Worm (Caenorhabditis elegans) whole organism, young adult: ENCODE data around the gene golg-2.

Experiments used
- F33H1.4 ChIP-seq: fragments of 200-800 bp; sonication (Bioruptor generic); IDR thresholded peaks from 2 replicates; pipeline ENCODE4 v1.3.6; 2022; ENCODE audit warnings: missing genetic modification reagents, missing genetic modification characterization, missing compliant biosample characterization
- F37B4.10 ChIP-seq: fragments of 200-800 bp; sonication (Bioruptor generic); IDR thresholded peaks from 2 replicates; pipeline ENCODE4 v1.3.6; 2022; ENCODE audit warnings: missing genetic modification characterization, missing compliant biosample characterization
- F52B5.7 ChIP-seq: sonication (generic microtip); optimal IDR thresholded peaks from 2 replicates; lab custom pipeline; 2016; ENCODE audit warnings: mild to moderate bottlenecking, missing genetic modification characterization, missing compliant biosample characterization
- F57A8.1 ChIP-seq: fragments of 200-800 bp; sonication (Bioruptor generic); optimal IDR thresholded peaks from 2 replicates; lab custom pipeline; 2018; ENCODE audit warnings: mild to moderate bottlenecking, missing genetic modification characterization, moderate library complexity, missing compliant biosample characterization
- K12H6.12 ChIP-seq: fragments of 200-800 bp; sonication (Bioruptor generic); optimal IDR thresholded peaks from 2 replicates; lab custom pipeline; 2018; ENCODE audit warnings: mild to moderate bottlenecking, missing genetic modification characterization, missing compliant biosample characterization
- T26A5.8 ChIP-seq: sonication (generic microtip); optimal IDR thresholded peaks from 2 replicates; lab custom pipeline; 2016; ENCODE audit warnings: missing genetic modification characterization, missing compliant biosample characterization
- ZK185.1 ChIP-seq: sonication (generic microtip); optimal IDR thresholded peaks from 2 replicates; lab custom pipeline; 2016; ENCODE audit warnings: mild to moderate bottlenecking, missing genetic modification characterization, missing compliant biosample characterization; ENCODE audit not compliant: poor library complexity, severe bottlenecking
- ama-1 ChIP-seq, 3 experiments: fragments of 150-350 bp in 1 of 3; sonication (generic microtip) in 2 of 3; optimal IDR thresholded peaks; 2 replicates each; lab custom pipeline; 2014 to 2018; ENCODE audit warnings: missing biosample characterization in 2 of 3, missing genetic modification characterization in 2 of 3, missing genetic modification reagents in 2 of 3
- aptf-3 ChIP-seq: fragments of 200-800 bp; sonication (Bioruptor generic); IDR thresholded peaks from 2 replicates; pipeline ENCODE4 v1.3.6; 2022; ENCODE audit warnings: missing genetic modification characterization, missing compliant biosample characterization
- ccch-3 ChIP-seq: fragments of 200-800 bp; sonication (Bioruptor generic); optimal IDR thresholded peaks from 2 replicates; lab custom pipeline; 2018; ENCODE audit warnings: mild to moderate bottlenecking, missing genetic modification characterization, missing compliant biosample characterization
- ceh-100 ChIP-seq: fragments of 200-800 bp; sonication (Bioruptor generic); IDR thresholded peaks from 2 replicates; pipeline ENCODE4 v1.3.6; 2022; ENCODE audit warnings: missing genetic modification reagents, missing genetic modification characterization, missing compliant biosample characterization
- ceh-27 ChIP-seq: fragments of 200-800 bp; sonication (Bioruptor generic); optimal IDR thresholded peaks from 2 replicates; lab custom pipeline; 2018; ENCODE audit warnings: mild to moderate bottlenecking, missing genetic modification characterization, moderate library complexity, missing compliant biosample characterization
- ceh-58 ChIP-seq: fragments of 200-800 bp; sonication (Bioruptor generic); IDR thresholded peaks from 2 replicates; pipeline ENCODE4 v1.3.6; 2022; ENCODE audit warnings: missing genetic modification characterization, missing compliant biosample characterization
- chd-7 ChIP-seq: sonication (generic microtip); optimal IDR thresholded peaks from 2 replicates; lab custom pipeline; 2016; ENCODE audit warnings: mild to moderate bottlenecking, missing genetic modification characterization, moderate library complexity, missing compliant biosample characterization
- die-1 ChIP-seq: sonication (generic microtip); optimal IDR thresholded peaks from 2 replicates; lab custom pipeline; 2016; ENCODE audit warnings: missing genotype, mild to moderate bottlenecking, missing genetic modification characterization, missing compliant biosample characterization
- dox-1 ChIP-seq: fragments of 200-800 bp; sonication (Bioruptor generic); IDR thresholded peaks from 2 replicates; pipeline ENCODE4 v1.3.6; 2022; ENCODE audit warnings: missing genetic modification reagents, missing genetic modification characterization, missing compliant biosample characterization
- egl-18 ChIP-seq: fragments of 200-800 bp; sonication (Bioruptor generic); IDR thresholded peaks from 2 replicates; pipeline ENCODE4 v1.3.6; 2022; ENCODE audit warnings: missing genetic modification reagents, missing genetic modification characterization, missing compliant biosample characterization
- egl-44 ChIP-seq: fragments of 200-800 bp; sonication (Bioruptor generic); IDR thresholded peaks from 2 replicates; pipeline ENCODE4 v1.3.6; 2022; ENCODE audit warnings: missing genetic modification reagents, missing genetic modification characterization, missing compliant biosample characterization
- him-1 ChIP-seq: sonication (generic microtip); optimal IDR thresholded peaks from 2 replicates; lab custom pipeline; 2016; ENCODE audit warnings: missing genotype, missing genetic modification reagents, missing genetic modification characterization, missing compliant biosample characterization
- hmg-20 ChIP-seq: fragments of 200-800 bp; sonication (Bioruptor generic); IDR thresholded peaks from 2 replicates; pipeline ENCODE4 v1.3.6; 2022; ENCODE audit warnings: missing genetic modification reagents, missing genetic modification characterization, missing compliant biosample characterization
- hsf-1 ChIP-seq: fragments of 200-800 bp; sonication (Bioruptor generic); IDR thresholded peaks from 2 replicates; pipeline ENCODE4 v1.3.6; 2022; ENCODE audit warnings: missing genetic modification reagents, missing genetic modification characterization, missing compliant biosample characterization
- lag-1 ChIP-seq: fragments of 200-800 bp; sonication (Bioruptor generic); IDR thresholded peaks from 2 replicates; pipeline ENCODE4 v1.3.6; 2022; ENCODE audit warnings: missing genetic modification reagents, missing genetic modification characterization, missing compliant biosample characterization
- lin-26 ChIP-seq: fragments of 200-800 bp; sonication (Bioruptor generic); IDR thresholded peaks from 2 replicates; pipeline ENCODE4 v1.3.6; 2022; ENCODE audit warnings: missing genetic modification reagents, missing genetic modification characterization, missing compliant biosample characterization
- lin-40 ChIP-seq: sonication (generic microtip); optimal IDR thresholded peaks from 2 replicates; lab custom pipeline; 2016; ENCODE audit warnings: missing genetic modification characterization, mild to moderate bottlenecking, missing compliant biosample characterization, missing genotype, missing genetic modification reagents
- lsl-1 ChIP-seq: fragments of 200-800 bp; sonication (Bioruptor generic); optimal IDR thresholded peaks from 2 replicates; lab custom pipeline; 2018; ENCODE audit warnings: mild to moderate bottlenecking, missing genetic modification characterization, moderate library complexity, missing compliant biosample characterization
- mcd-1 ChIP-seq: fragments of 200-800 bp; sonication (Bioruptor generic); IDR thresholded peaks from 2 replicates; pipeline ENCODE4 v1.3.6; 2022; ENCODE audit warnings: missing genetic modification reagents, missing genetic modification characterization, missing compliant biosample characterization
- mes-4 ChIP-seq: sonication (generic microtip); optimal IDR thresholded peaks from 2 replicates; lab custom pipeline; 2016; ENCODE audit warnings: missing genotype, missing genetic modification characterization, missing compliant biosample characterization
- nfya-2 ChIP-seq: fragments of 200-800 bp; sonication (Bioruptor generic); IDR thresholded peaks from 2 replicates; pipeline ENCODE4 v1.3.6; 2022; ENCODE audit warnings: missing genetic modification reagents, missing genetic modification characterization, missing compliant biosample characterization
- nfyb-1 ChIP-seq: fragments of 200-800 bp; sonication (Bioruptor generic); IDR thresholded peaks from 2 replicates; pipeline ENCODE4 v1.3.6; 2022; ENCODE audit warnings: missing genetic modification reagents, missing genetic modification characterization, missing compliant biosample characterization
- nhr-120 ChIP-seq: fragments of 200-800 bp; sonication (Bioruptor generic); IDR thresholded peaks from 2 replicates; pipeline ENCODE4 v1.3.6; 2022; ENCODE audit warnings: missing genetic modification characterization, missing compliant biosample characterization
- nhr-179 ChIP-seq: sonication (generic microtip); optimal IDR thresholded peaks from 2 replicates; lab custom pipeline; 2016; ENCODE audit warnings: mild to moderate bottlenecking, missing genetic modification characterization, missing compliant biosample characterization
- nhr-80 ChIP-seq: sonication (generic microtip); optimal IDR thresholded peaks from 2 replicates; lab custom pipeline; 2016; ENCODE audit warnings: missing genetic modification characterization, missing compliant biosample characterization
- pbrm-1 ChIP-seq: fragments of 200-800 bp; sonication (Bioruptor generic); IDR thresholded peaks from 2 replicates; pipeline ENCODE4 v1.3.6; 2022; ENCODE audit warnings: missing genetic modification reagents, missing genetic modification characterization, missing compliant biosample characterization
- rec-8 ChIP-seq, 2 experiments: sonication (generic microtip); optimal IDR thresholded peaks; 2 replicates each; lab custom pipeline; 2016; ENCODE audit warnings: mild to moderate bottlenecking in 2 of 2, missing genetic modification characterization in 2 of 2, missing genetic modification reagents in 2 of 2, missing genotype in 2 of 2, missing biosample characterization in 1 of 2, missing compliant biosample characterization in 1 of 2, moderate library complexity in 1 of 2
- repo-1 ChIP-seq: sonication (generic microtip); optimal IDR thresholded peaks from 2 replicates; lab custom pipeline; 2017; ENCODE audit warnings: mild to moderate bottlenecking, missing genetic modification characterization, missing compliant biosample characterization
- sea-2 ChIP-seq: fragments of 200-800 bp; sonication (Bioruptor generic); IDR thresholded peaks from 2 replicates; pipeline ENCODE4 v1.3.6; 2022; ENCODE audit warnings: missing genetic modification characterization, missing compliant biosample characterization
- snpc-1.1 ChIP-seq: sonication (generic microtip); optimal IDR thresholded peaks from 2 replicates; lab custom pipeline; 2017; ENCODE audit warnings: missing genetic modification characterization, mild to moderate bottlenecking, missing compliant biosample characterization, antibody characterized with exemption, moderate library complexity, missing genotype, missing genetic modification reagents; ENCODE audit not compliant: insufficient read depth
- snpc-4 ChIP-seq, 5 experiments: fragments of 150-350 bp in 1 of 5; sonication (generic microtip) in 4 of 5; optimal IDR thresholded peaks; 2 replicates each; lab custom pipeline; 2014 to 2018; ENCODE audit warnings: missing genetic modification characterization in 5 of 5, missing biosample characterization in 3 of 5, antibody characterized with exemption in 2 of 5, mild to moderate bottlenecking in 2 of 5, missing compliant biosample characterization in 2 of 5, missing genotype in 2 of 5, moderate library complexity in 2 of 5, missing genetic modification reagents in 1 of 5
- tbp1 ChIP-seq: fragments of 200-800 bp; sonication (Bioruptor generic); optimal IDR thresholded peaks from 2 replicates; lab custom pipeline; 2018; ENCODE audit warnings: mild to moderate bottlenecking, missing genetic modification characterization, missing compliant biosample characterization
- unc-130 ChIP-seq: sonication (generic microtip); optimal IDR thresholded peaks from 2 replicates; lab custom pipeline; 2016; ENCODE audit warnings: missing genetic modification reagents, missing genetic modification characterization, missing compliant biosample characterization
- zfh-2 ChIP-seq: fragments of 200-800 bp; sonication (Bioruptor generic); conservative IDR thresholded peaks from 2 replicates; pipeline ENCODE4 v1.3.6; 2022; ENCODE audit warnings: missing genetic modification reagents, missing genetic modification characterization, missing compliant biosample characterization
- ztf-18 ChIP-seq: sonication (generic microtip); optimal IDR thresholded peaks from 2 replicates; lab custom pipeline; 2016; ENCODE audit warnings: missing genotype, mild to moderate bottlenecking, missing genetic modification characterization, missing compliant biosample characterization
- ztf-22 ChIP-seq: fragments of 200-800 bp; sonication (Bioruptor generic); optimal IDR thresholded peaks from 2 replicates; lab custom pipeline; 2018; ENCODE audit warnings: mild to moderate bottlenecking, missing genetic modification characterization, moderate library complexity, missing compliant biosample characterization
- ztf-25 ChIP-seq: fragments of 200-800 bp; sonication (Bioruptor generic); IDR thresholded peaks from 2 replicates; pipeline ENCODE4 v1.3.6; 2022; ENCODE audit warnings: missing genetic modification reagents, missing genetic modification characterization, missing compliant biosample characterization

golg-2 gene

DNA sequence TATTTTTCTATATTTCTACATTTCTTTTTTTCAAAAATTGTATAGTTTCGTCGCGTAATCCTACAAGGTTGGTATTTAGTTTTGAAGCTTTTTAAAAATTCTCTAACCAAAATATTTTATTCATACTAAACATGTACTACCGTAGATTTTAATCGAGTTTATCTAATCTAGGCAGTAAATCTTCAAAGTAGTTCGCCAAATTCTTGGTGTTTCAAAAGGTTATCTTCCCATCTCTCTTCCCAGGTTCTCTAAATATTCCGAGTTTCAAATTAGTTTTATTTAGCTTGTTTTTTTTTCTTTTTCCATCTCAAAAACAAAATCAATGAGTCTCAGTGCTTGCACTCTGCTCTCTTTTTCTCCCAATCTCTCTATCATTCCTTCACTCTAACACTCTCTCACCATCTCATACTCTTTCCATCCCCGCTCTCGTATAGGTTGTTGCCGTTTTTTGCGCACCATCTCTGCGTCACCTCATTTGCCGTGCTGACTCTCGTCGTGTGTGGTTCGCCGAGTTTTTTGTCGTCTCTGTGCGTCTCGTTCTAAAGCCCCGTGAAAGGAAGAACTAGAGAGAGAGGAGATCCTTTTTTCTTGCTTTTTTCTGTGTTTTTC, 22.8 kb downstream of the golg-2 start (continued):
- peak; percentile 56 for TF ChIP-seq mcd-1 (GFP tag; lab: Robert Waterston, UW)
- 0 out of 2 replicates have a peak, but pooled peaks have one; percentile 36 for TF ChIP-seq pbrm-1
- TF ChIP-seq ama-1 (optimal IDR thresholded peaks at IDR 0.05; lab: Kevin White, UChicago) = no peak
- no peak for TF ChIP-seq ama-1 (GFP tag; optimal IDR thresholded peaks at IDR 0.05; lab: Kevin White, UChicago)
- 0 out of 2 replicates have a peak, but pooled peaks have one; percentile 16 for TF ChIP-seq nfyb-1
- TF ChIP-seq tbp1 (GFP tag; lab: Kevin White, UChicago) = no peak
- TF ChIP-seq ztf-22 = no peak
- TF ChIP-seq rec-8 (tag; optimal IDR thresholded peaks at IDR 0.05; lab: Kevin White, UChicago) = no peak
- peak; percentile 64 for TF ChIP-seq nhr-80
- TF ChIP-seq repo-1 = no peak
- TF ChIP-seq lsl-1 = no peak
- peak; percentile 84 for TF ChIP-seq zfh-2 (GFP tag; lab: Robert Waterston, UW)
- TF ChIP-seq dox-1 (GFP tag; lab: Robert Waterston, UW) = peak; percentile 60
- TF ChIP-seq lin-26 (GFP tag; lab: Robert Waterston, UW) = peak; percentile 43; the same call in 1 of the 2 replicates
- TF ChIP-seq F33H1.4 (GFP tag; lab: Robert Waterston, UW) = no peak
- no peak for TF ChIP-seq him-1
- no peak for TF ChIP-seq ccch-3 (GFP tag; lab: Kevin White, UChicago)
- no peak for TF ChIP-seq nfya-2 (GFP tag; lab: Robert Waterston, UW)
- no peak for TF ChIP-seq nhr-120 (GFP tag; lab: Robert Waterston, UW)
- no peak for TF ChIP-seq hsf-1 (GFP tag; lab: Robert Waterston, UW)
- TF ChIP-seq sea-2 (GFP tag; lab: Robert Waterston, UW) = no peak
- peak; percentile 17 for TF ChIP-seq ztf-18 (tag; lab: Kevin White, UChicago)
- TF ChIP-seq snpc-4 (GFP tag; optimal IDR thresholded peaks at IDR 0.05; lab: Kevin White, UChicago) = no peak
- TF ChIP-seq snpc-4 (tag; optimal IDR thresholded peaks at IDR 0.05; lab: Kevin White, UChicago) = peak in 2 of 4 experiments; percentile 35 to 52
- no peak for TF ChIP-seq nhr-179
- no peak for TF ChIP-seq snpc-1.1 (tag; lab: Kevin White, UChicago)
- no peak for TF ChIP-seq F52B5.7 (tag; lab: Kevin White, UChicago)
- TF ChIP-seq lin-40 (tag; lab: Kevin White, UChicago) = peak; percentile 80
- no peak for TF ChIP-seq T26A5.8 (tag; lab: Kevin White, UChicago)
- TF ChIP-seq lag-1 (GFP tag; lab: Robert Waterston, UW) = no peak
- no peak for TF ChIP-seq die-1 (tag; lab: Kevin White, UChicago)
- TF ChIP-seq egl-18 = no peak
- no peak for TF ChIP-seq ceh-58 (GFP tag; lab: Robert Waterston, UW)
- TF ChIP-seq egl-44 (GFP tag; lab: Robert Waterston, UW) = no peak
- peak; percentile 44 for TF ChIP-seq ceh-27 (GFP tag; lab: Kevin White, UChicago)
- TF ChIP-seq ZK185.1 = peak; percentile 14
- no peak for TF ChIP-seq F57A8.1 (GFP tag; lab: Kevin White, UChicago)
- peak; percentile 59 for TF ChIP-seq K12H6.12

DNA sequence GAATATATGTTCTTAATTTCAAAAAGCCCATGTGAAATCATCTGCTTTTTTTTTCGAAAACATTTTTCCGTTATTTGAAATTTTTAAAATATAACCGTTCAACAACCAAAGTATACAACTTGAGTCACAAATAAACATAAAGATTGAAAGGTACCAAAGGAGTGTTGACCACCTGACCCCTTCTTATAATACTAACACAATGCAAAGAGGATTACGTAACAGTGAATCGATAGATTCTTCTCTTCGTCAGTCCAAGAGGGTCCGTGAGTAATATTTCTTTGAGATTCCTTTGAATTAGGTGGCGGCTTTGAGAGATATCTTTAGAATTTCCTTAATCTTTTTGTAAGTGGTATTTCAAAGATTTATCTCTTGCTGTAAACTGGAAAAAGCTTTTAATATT, 23.7 kb downstream of the golg-2 start:
- no peak for TF ChIP-seq chd-7 (tag; lab: Kevin White, UChicago)
- TF ChIP-seq F37B4.10 (GFP tag; lab: Robert Waterston, UW) = no peak
- no peak for TF ChIP-seq tbp1 (GFP tag; lab: Kevin White, UChicago)
- no peak for TF ChIP-seq aptf-3
- TF ChIP-seq ztf-25 = no peak
- TF ChIP-seq hmg-20 = no peak
- no peak for TF ChIP-seq ceh-100
- TF ChIP-seq unc-130 (GFP tag; lab: Kevin White, UChicago) = no peak
- no peak for TF ChIP-seq mes-4
- TF ChIP-seq hsf-1 (GFP tag; lab: Robert Waterston, UW) = no peak
